Fruit fly (Drosophila melanogaster): ENCODE results near the gene CG31457.

CG31457 gene

DNA sequence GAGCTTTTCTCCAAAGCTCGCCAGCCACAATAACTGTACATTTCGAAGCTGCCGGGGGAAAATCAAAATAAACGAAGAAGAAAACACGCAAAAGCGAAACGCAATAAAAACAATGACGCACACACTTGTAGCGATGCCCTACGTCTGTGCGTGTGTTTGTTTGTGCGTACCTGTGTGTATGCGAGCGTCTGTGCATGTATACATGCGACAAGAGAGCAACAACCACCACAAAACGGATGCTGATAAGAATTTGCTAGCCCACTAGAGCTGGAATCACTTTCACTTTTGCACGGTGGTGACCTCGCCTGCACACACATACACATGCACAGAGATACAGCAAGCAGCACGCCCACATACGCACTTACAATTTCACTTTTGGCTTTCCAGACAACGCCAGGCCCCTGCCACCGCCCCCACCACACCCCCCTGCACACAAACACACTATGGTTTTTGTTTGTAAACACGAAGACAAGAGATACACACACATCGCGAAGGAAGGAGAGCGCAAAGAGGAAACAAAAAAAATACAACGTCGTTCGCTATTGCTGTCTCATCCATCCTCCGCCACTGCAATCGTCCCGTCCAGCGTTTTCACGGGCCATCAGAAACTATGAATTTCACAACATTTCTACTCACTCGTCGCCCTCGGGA lies 29.2 kb upstream of the CG31457 start (continued):
- peak; percentile 9 for TF ChIP-seq Meics (GFP tag; optimal IDR thresholded peaks at IDR 0.05)
- peak; percentile 4 for TF ChIP-seq oc (tag; optimal IDR thresholded peaks at IDR 0.05)
- TF ChIP-seq CG18011 (GFP tag; optimal IDR thresholded peaks at IDR 0.05): no peak
- TF ChIP-seq hkb (optimal IDR thresholded peaks at IDR 0.05): no peak
- peak; percentile 34; the same call in 1 of the 2 replicates for TF ChIP-seq hkb (GFP tag; IDR thresholded peaks at IDR 0.05)
- no peak; the same call in 2 of the 3 replicates for TF ChIP-seq CG17361 (GFP tag; IDR thresholded peaks at IDR 0.05)
- no peak for TF ChIP-seq Sox100B (GFP tag; optimal IDR thresholded peaks at IDR 0.05)
- TF ChIP-seq seq (GFP tag; IDR thresholded peaks at IDR 0.05): 0 out of 2 replicates have a peak, but pooled peaks have one; percentile 44
- peak; percentile 62 for TF ChIP-seq odd (GFP tag; optimal IDR thresholded peaks at IDR 0.05)
- TF ChIP-seq ems (GFP tag; optimal IDR thresholded peaks at IDR 0.05): no peak
- TF ChIP-seq CHES-1-like (GFP tag; optimal IDR thresholded peaks at IDR 0.05): no peak
- TF ChIP-seq kni (GFP tag; optimal IDR thresholded peaks at IDR 0.05): peak; percentile 80
- 0 out of 2 replicates have a peak, but pooled peaks have one; percentile 13 for TF ChIP-seq Nf-YA (GFP tag; IDR thresholded peaks at IDR 0.05)
- TF ChIP-seq sima (GFP tag; optimal IDR thresholded peaks at IDR 0.05): no peak
- TF ChIP-seq Abd-B (GFP tag; optimal IDR thresholded peaks at IDR 0.05): no peak
- TF ChIP-seq sug (tag; optimal IDR thresholded peaks at IDR 0.05): peak; percentile 71
- TF ChIP-seq CG1233 (GFP tag; optimal IDR thresholded peaks at IDR 0.05): peak; percentile 40
- 0 out of 2 replicates have a peak, but pooled peaks have one; percentile 21 for TF ChIP-seq vvl (GFP tag; IDR thresholded peaks at IDR 0.05)
- peak; percentile 51 for TF ChIP-seq CG6854 (GFP tag; optimal IDR thresholded peaks at IDR 0.05)
- TF ChIP-seq Dek (tag; optimal IDR thresholded peaks at IDR 0.05): peak; percentile 13
- TF ChIP-seq CG14441 (GFP tag; IDR thresholded peaks at IDR 0.05): no peak
- TF ChIP-seq Blimp-1 (GFP tag; optimal IDR thresholded peaks at IDR 0.05): peak; percentile 99
- no peak for TF ChIP-seq sna (GFP tag; IDR thresholded peaks at IDR 0.05; ENCODE audit: partially characterized antibody)
- peak; percentile 54 for TF ChIP-seq ATbp (GFP tag; optimal IDR thresholded peaks at IDR 0.05)
- TF ChIP-seq CG10267 (tag; optimal IDR thresholded peaks at IDR 0.05): no peak
- TF ChIP-seq PHDP (tag; optimal IDR thresholded peaks at IDR 0.05): peak; percentile 2
- TF ChIP-seq Elba2 (GFP tag; optimal IDR thresholded peaks at IDR 0.05): no peak
- no peak for TF ChIP-seq Myb (GFP tag; optimal IDR thresholded peaks at IDR 0.05)
- TF ChIP-seq Ets97D (GFP tag; optimal IDR thresholded peaks at IDR 0.05): peak; percentile 12
- no peak for TF ChIP-seq az2 (GFP tag; optimal IDR thresholded peaks at IDR 0.05)
- peak; percentile 98 for TF ChIP-seq CG15479 (GFP tag; optimal IDR thresholded peaks at IDR 0.05)
- TF ChIP-seq tll (GFP tag; optimal IDR thresholded peaks at IDR 0.05): peak in 1 of 2 experiments; percentile 71
- no peak for TF ChIP-seq CG11504 (tag; optimal IDR thresholded peaks at IDR 0.05)
- no peak for TF ChIP-seq zfh1 (GFP tag; IDR thresholded peaks at IDR 0.05)
- TF ChIP-seq gsb-n (tag; optimal IDR thresholded peaks at IDR 0.05): peak; percentile 0
- TF ChIP-seq nmo (GFP tag; optimal IDR thresholded peaks at IDR 0.05): peak; percentile 46
- peak; percentile 18 for TF ChIP-seq CG18619 (GFP tag; optimal IDR thresholded peaks at IDR 0.05)
- TF ChIP-seq CG4707 (GFP tag; optimal IDR thresholded peaks at IDR 0.05): peak; percentile 35
- no peak for TF ChIP-seq CG12744 (GFP tag; optimal IDR thresholded peaks at IDR 0.05)
- TF ChIP-seq CG7839 (tag; optimal IDR thresholded peaks at IDR 0.05): peak; percentile 14
- no peak for TF ChIP-seq CkIIα-i1 (GFP tag; IDR thresholded peaks at IDR 0.05)
- TF ChIP-seq btn (GFP tag; optimal IDR thresholded peaks at IDR 0.05): no peak
- TF ChIP-seq CG8478 (optimal IDR thresholded peaks at IDR 0.05): peak; percentile 79
- TF ChIP-seq CG2712 (tag; optimal IDR thresholded peaks at IDR 0.05): peak; percentile 21
- TF ChIP-seq E2f2 (GFP tag; IDR thresholded peaks at IDR 0.05): peak; percentile 14; the same call in 1 of the 2 replicates
- peak; percentile 54 for TF ChIP-seq Hey (tag; optimal IDR thresholded peaks at IDR 0.05)
- TF ChIP-seq HLH3B (GFP tag; IDR thresholded peaks at IDR 0.05): no peak
- peak; percentile 83 for TF ChIP-seq kah (GFP tag; optimal IDR thresholded peaks at IDR 0.05)
- TF ChIP-seq tap (tag; optimal IDR thresholded peaks at IDR 0.05): peak; percentile 2
